Worm (Caenorhabditis elegans) whole organism, young adult: Measurements from ENCODE around the gene W03C9.5.

Source experiments
- B0336.3 ChIP-seq: fragments of 200-800 bp; sonication (Bioruptor generic); IDR thresholded peaks from 2 replicates; pipeline ENCODE4 v1.3.6; 2022; ENCODE audit warnings: missing genetic modification characterization, missing compliant biosample characterization
- C17E4.6 ChIP-seq: fragments of 200-800 bp; sonication (Bioruptor generic); IDR thresholded peaks from 2 replicates; pipeline ENCODE4 v1.3.6; 2022; ENCODE audit warnings: missing genetic modification reagents, missing genetic modification characterization, missing compliant biosample characterization
- D2030.7 ChIP-seq: fragments of 200-800 bp; sonication (Bioruptor generic); IDR thresholded peaks from 2 replicates; pipeline ENCODE4 v1.3.6; 2022; ENCODE audit warnings: missing genetic modification reagents, missing genetic modification characterization, missing compliant biosample characterization
- F57C9.4 ChIP-seq: sonication (generic microtip); optimal IDR thresholded peaks from 2 replicates; lab custom pipeline; 2017; ENCODE audit warnings: mild to moderate bottlenecking, missing genetic modification characterization, missing compliant biosample characterization
- K12H6.12 ChIP-seq: fragments of 200-800 bp; sonication (Bioruptor generic); optimal IDR thresholded peaks from 2 replicates; lab custom pipeline; 2018; ENCODE audit warnings: mild to moderate bottlenecking, missing genetic modification characterization, missing compliant biosample characterization
- T07F8.4 ChIP-seq: sonication (generic microtip); optimal IDR thresholded peaks from 2 replicates; lab custom pipeline; 2016; ENCODE audit warnings: mild to moderate bottlenecking, missing genetic modification characterization, moderate library complexity, missing compliant biosample characterization
- ama-1 ChIP-seq, 3 experiments: fragments of 150-350 bp in 1 of 3; sonication (generic microtip) in 2 of 3; optimal IDR thresholded peaks; 2 replicates each; lab custom pipeline; 2014 to 2018; ENCODE audit warnings: missing biosample characterization in 2 of 3, missing genetic modification characterization in 2 of 3, missing genetic modification reagents in 2 of 3
- aptf-3 ChIP-seq: fragments of 200-800 bp; sonication (Bioruptor generic); IDR thresholded peaks from 2 replicates; pipeline ENCODE4 v1.3.6; 2022; ENCODE audit warnings: missing genetic modification characterization, missing compliant biosample characterization
- atf-7 ChIP-seq: sonication (generic microtip); optimal IDR thresholded peaks from 2 replicates; lab custom pipeline; 2017; ENCODE audit warnings: mild to moderate bottlenecking, missing genetic modification characterization, missing compliant biosample characterization
- bed-1 ChIP-seq: fragments of 200-800 bp; sonication (Bioruptor generic); IDR thresholded peaks from 2 replicates; pipeline ENCODE4 v1.3.6; 2022; ENCODE audit warnings: missing genetic modification reagents, missing genetic modification characterization, missing compliant biosample characterization
- bed-2 ChIP-seq: fragments of 200-800 bp; sonication (Bioruptor generic); IDR thresholded peaks from 2 replicates; pipeline ENCODE4 v1.3.6; 2022; ENCODE audit warnings: missing genetic modification reagents, missing genetic modification characterization, missing compliant biosample characterization
- cebp-1 ChIP-seq, 2 experiments: fragments of 200-800 bp in 1 of 2; sonication (Bioruptor generic) in 1 of 2; sonication (generic microtip) in 1 of 2; IDR thresholded peaks in 1 of 2; optimal IDR thresholded peaks in 1 of 2; 2 replicates each; pipeline versions ENCODE4 v1.3.6 to Lab custom; 2017 to 2022; ENCODE audit warnings: missing compliant biosample characterization in 2 of 2, missing genetic modification characterization in 2 of 2, mild to moderate bottlenecking in 1 of 2, missing genetic modification reagents in 1 of 2, moderate library complexity in 1 of 2
- cebp-2 ChIP-seq: fragments of 200-800 bp; sonication (Bioruptor generic); IDR thresholded peaks from 2 replicates; pipeline ENCODE4 v1.3.6; 2022; ENCODE audit warnings: missing genetic modification characterization, missing compliant biosample characterization
- ceh-79 ChIP-seq: sonication (generic microtip); optimal IDR thresholded peaks from 2 replicates; lab custom pipeline; 2017; ENCODE audit warnings: mild to moderate bottlenecking, missing genetic modification characterization, missing compliant biosample characterization
- dpff-1 ChIP-seq: sonication (generic microtip); optimal IDR thresholded peaks from 2 replicates; lab custom pipeline; 2017; ENCODE audit warnings: mild to moderate bottlenecking, missing genetic modification characterization, missing compliant biosample characterization
- egl-18 ChIP-seq: fragments of 200-800 bp; sonication (Bioruptor generic); IDR thresholded peaks from 2 replicates; pipeline ENCODE4 v1.3.6; 2022; ENCODE audit warnings: missing genetic modification reagents, missing genetic modification characterization, missing compliant biosample characterization
- egl-44 ChIP-seq: fragments of 200-800 bp; sonication (Bioruptor generic); IDR thresholded peaks from 2 replicates; pipeline ENCODE4 v1.3.6; 2022; ENCODE audit warnings: missing genetic modification reagents, missing genetic modification characterization, missing compliant biosample characterization
- ets-4 ChIP-seq: fragments of 200-800 bp; sonication (Bioruptor generic); optimal IDR thresholded peaks from 2 replicates; lab custom pipeline; 2018; ENCODE audit warnings: mild to moderate bottlenecking, missing genetic modification characterization, missing compliant biosample characterization
- him-1 ChIP-seq: sonication (generic microtip); optimal IDR thresholded peaks from 2 replicates; lab custom pipeline; 2016; ENCODE audit warnings: missing genotype, missing genetic modification reagents, missing genetic modification characterization, missing compliant biosample characterization
- hlh-26 ChIP-seq: fragments of 200-800 bp; sonication (Bioruptor generic); conservative IDR thresholded peaks from 2 replicates; pipeline ENCODE4 v1.3.6; 2022; ENCODE audit warnings: missing genetic modification reagents, missing genetic modification characterization, missing compliant biosample characterization
- hmg-20 ChIP-seq: fragments of 200-800 bp; sonication (Bioruptor generic); IDR thresholded peaks from 2 replicates; pipeline ENCODE4 v1.3.6; 2022; ENCODE audit warnings: missing genetic modification reagents, missing genetic modification characterization, missing compliant biosample characterization
- hsf-1 ChIP-seq: fragments of 200-800 bp; sonication (Bioruptor generic); IDR thresholded peaks from 2 replicates; pipeline ENCODE4 v1.3.6; 2022; ENCODE audit warnings: missing genetic modification reagents, missing genetic modification characterization, missing compliant biosample characterization
- lag-1 ChIP-seq: fragments of 200-800 bp; sonication (Bioruptor generic); IDR thresholded peaks from 2 replicates; pipeline ENCODE4 v1.3.6; 2022; ENCODE audit warnings: missing genetic modification reagents, missing genetic modification characterization, missing compliant biosample characterization
- let-526 ChIP-seq: fragments of 200-800 bp; sonication (Bioruptor generic); IDR thresholded peaks from 2 replicates; pipeline ENCODE4 v1.3.6; 2022; ENCODE audit warnings: missing genetic modification reagents, missing genetic modification characterization, missing compliant biosample characterization
- let-607 ChIP-seq, 2 experiments: fragments of 200-800 bp in 1 of 2; sonication (Bioruptor generic) in 1 of 2; sonication (generic microtip) in 1 of 2; optimal IDR thresholded peaks; 2 replicates each; lab custom pipeline; 2016 to 2018; ENCODE audit warnings: mild to moderate bottlenecking in 2 of 2, missing compliant biosample characterization in 2 of 2, missing genetic modification characterization in 2 of 2, moderate library complexity in 2 of 2, missing genotype in 1 of 2
- lin-40 ChIP-seq: sonication (generic microtip); optimal IDR thresholded peaks from 2 replicates; lab custom pipeline; 2016; ENCODE audit warnings: missing genetic modification characterization, mild to moderate bottlenecking, missing compliant biosample characterization, missing genotype, missing genetic modification reagents
- lsl-1 ChIP-seq: fragments of 200-800 bp; sonication (Bioruptor generic); optimal IDR thresholded peaks from 2 replicates; lab custom pipeline; 2018; ENCODE audit warnings: mild to moderate bottlenecking, missing genetic modification characterization, moderate library complexity, missing compliant biosample characterization
- mcd-1 ChIP-seq: fragments of 200-800 bp; sonication (Bioruptor generic); IDR thresholded peaks from 2 replicates; pipeline ENCODE4 v1.3.6; 2022; ENCODE audit warnings: missing genetic modification reagents, missing genetic modification characterization, missing compliant biosample characterization
- nhr-80 ChIP-seq: sonication (generic microtip); optimal IDR thresholded peaks from 2 replicates; lab custom pipeline; 2016; ENCODE audit warnings: missing genetic modification characterization, missing compliant biosample characterization
- rcor-1 ChIP-seq: fragments of 200-800 bp; sonication (Bioruptor generic); IDR thresholded peaks from 2 replicates; pipeline ENCODE4 v1.3.6; 2022; ENCODE audit warnings: missing genetic modification reagents, missing genetic modification characterization, missing compliant biosample characterization
- rpc-1 ChIP-seq, 2 experiments: fragments of 150-350 bp in 1 of 2; sonication (generic microtip) in 1 of 2; optimal IDR thresholded peaks; 2 replicates each; lab custom pipeline; 2014 to 2018; ENCODE audit warnings: missing biosample characterization in 1 of 2, missing genetic modification characterization in 1 of 2, missing genetic modification reagents in 1 of 2, missing genotype in 1 of 2
- sdz-38 ChIP-seq: sonication (generic microtip); optimal IDR thresholded peaks from 2 replicates; lab custom pipeline; 2016; ENCODE audit warnings: missing genotype, missing genetic modification characterization, missing compliant biosample characterization
- sea-2 ChIP-seq: fragments of 200-800 bp; sonication (Bioruptor generic); IDR thresholded peaks from 2 replicates; pipeline ENCODE4 v1.3.6; 2022; ENCODE audit warnings: missing genetic modification characterization, missing compliant biosample characterization
- snpc-1.1 ChIP-seq: sonication (generic microtip); optimal IDR thresholded peaks from 2 replicates; lab custom pipeline; 2017; ENCODE audit warnings: missing genetic modification characterization, mild to moderate bottlenecking, missing compliant biosample characterization, antibody characterized with exemption, moderate library complexity, missing genotype, missing genetic modification reagents; ENCODE audit not compliant: insufficient read depth
- snpc-3.4 ChIP-seq: sonication (generic microtip); optimal IDR thresholded peaks from 2 replicates; lab custom pipeline; 2017; ENCODE audit warnings: missing genetic modification characterization, mild to moderate bottlenecking, missing compliant biosample characterization, antibody characterized with exemption, moderate library complexity, missing genotype, missing genetic modification reagents
- snpc-4 ChIP-seq, 5 experiments: fragments of 150-350 bp in 1 of 5; sonication (generic microtip) in 4 of 5; optimal IDR thresholded peaks; 2 replicates each; lab custom pipeline; 2014 to 2018; ENCODE audit warnings: missing genetic modification characterization in 5 of 5, missing biosample characterization in 3 of 5, antibody characterized with exemption in 2 of 5, mild to moderate bottlenecking in 2 of 5, missing compliant biosample characterization in 2 of 5, missing genotype in 2 of 5, moderate library complexity in 2 of 5, missing genetic modification reagents in 1 of 5
- somi-1 ChIP-seq: fragments of 200-800 bp; sonication (Bioruptor generic); optimal IDR thresholded peaks from 2 replicates; lab custom pipeline; 2018; ENCODE audit warnings: mild to moderate bottlenecking, missing genetic modification characterization, missing compliant biosample characterization
- sptf-2 ChIP-seq: fragments of 200-800 bp; sonication (Bioruptor generic); optimal IDR thresholded peaks from 2 replicates; lab custom pipeline; 2018; ENCODE audit warnings: mild to moderate bottlenecking, missing genetic modification characterization, missing compliant biosample characterization
- tbp1 ChIP-seq: fragments of 200-800 bp; sonication (Bioruptor generic); optimal IDR thresholded peaks from 2 replicates; lab custom pipeline; 2018; ENCODE audit warnings: mild to moderate bottlenecking, missing genetic modification characterization, missing compliant biosample characterization
- unc-62 ChIP-seq: fragments of 150-350 bp; optimal IDR thresholded peaks from 2 replicates; lab custom pipeline; 2014; ENCODE audit warnings: missing biosample characterization, missing genetic modification reagents, missing genetic modification characterization
- ztf-18 ChIP-seq: sonication (generic microtip); optimal IDR thresholded peaks from 2 replicates; lab custom pipeline; 2016; ENCODE audit warnings: missing genotype, mild to moderate bottlenecking, missing genetic modification characterization, missing compliant biosample characterization
- ztf-28 ChIP-seq: fragments of 200-800 bp; sonication (Bioruptor generic); IDR thresholded peaks from 2 replicates; pipeline ENCODE4 v1.3.6; 2022; ENCODE audit warnings: missing genetic modification reagents, missing genetic modification characterization, missing compliant biosample characterization
- ztf-3 ChIP-seq: fragments of 200-800 bp; sonication (Bioruptor generic); optimal IDR thresholded peaks from 2 replicates; lab custom pipeline; 2018; ENCODE audit warnings: mild to moderate bottlenecking, missing genetic modification characterization, missing compliant biosample characterization
- ztf-6 ChIP-seq: fragments of 200-800 bp; sonication (Bioruptor generic); IDR thresholded peaks from 2 replicates; pipeline ENCODE4 v1.3.6; 2022; ENCODE audit warnings: missing genetic modification reagents, missing genetic modification characterization, missing compliant biosample characterization

The W03C9.5 gene

ce11 chrII:11974048-11974995 is 7.0 kb upstream of the W03C9.5 start (continued):
- TF ChIP-seq nhr-80 (tag; lab: Kevin White, UChicago): no peak
- TF ChIP-seq sdz-38: no peak
- no peak for TF ChIP-seq hmg-20 (GFP tag; lab: Robert Waterston, UW)
- no peak for TF ChIP-seq rcor-1 (GFP tag; lab: Robert Waterston, UW)
- 0 out of 2 replicates have a peak, but pooled peaks have one; percentile 55 for TF ChIP-seq aptf-3
- no peak for TF ChIP-seq ceh-79 (tag; lab: Kevin White, UChicago)
- TF ChIP-seq ztf-28 (GFP tag; lab: Robert Waterston, UW): 0 out of 2 replicates have a peak, but pooled peaks have one; percentile 36
- TF ChIP-seq rpc-1 (optimal IDR thresholded peaks at IDR 0.05; lab: Kevin White, UChicago): no peak
- no peak for TF ChIP-seq rpc-1 (tag; optimal IDR thresholded peaks at IDR 0.05; lab: Kevin White, UChicago)
- no peak for TF ChIP-seq bed-2 (GFP tag; lab: Robert Waterston, UW)
- peak; percentile 47 for TF ChIP-seq lin-40 (tag; lab: Kevin White, UChicago)
- no peak for TF ChIP-seq hsf-1 (GFP tag; lab: Robert Waterston, UW)
- TF ChIP-seq T07F8.4: no peak
- TF ChIP-seq hlh-26 (GFP tag; lab: Robert Waterston, UW): no peak
- TF ChIP-seq ama-1 (optimal IDR thresholded peaks at IDR 0.05; lab: Kevin White, UChicago): no peak
- no peak for TF ChIP-seq ama-1 (GFP tag; optimal IDR thresholded peaks at IDR 0.05; lab: Kevin White, UChicago)
- no peak for TF ChIP-seq ztf-6 (GFP tag; lab: Robert Waterston, UW)
- no peak for TF ChIP-seq C17E4.6 (GFP tag; lab: Robert Waterston, UW)
- TF ChIP-seq snpc-4 (GFP tag; optimal IDR thresholded peaks at IDR 0.05; lab: Kevin White, UChicago): no peak
- peak in 1 of 4 experiments; percentile 30 for TF ChIP-seq snpc-4 (tag; optimal IDR thresholded peaks at IDR 0.05; lab: Kevin White, UChicago)
- TF ChIP-seq D2030.7: 0 out of 2 replicates have a peak, but pooled peaks have one; percentile 42
- TF ChIP-seq B0336.3: peak; percentile 42
- TF ChIP-seq lsl-1: peak; percentile 89
- TF ChIP-seq egl-18 (GFP tag; lab: Robert Waterston, UW): 0 out of 2 replicates have a peak, but pooled peaks have one; percentile 51
- no peak for TF ChIP-seq let-526
- TF ChIP-seq cebp-2 (GFP tag; lab: Robert Waterston, UW): peak; percentile 85; the same call in 1 of the 2 replicates
- TF ChIP-seq somi-1 (GFP tag; lab: Kevin White, UChicago): no peak
- no peak for TF ChIP-seq sea-2
- TF ChIP-seq let-607 (tag; optimal IDR thresholded peaks at IDR 0.05; lab: Kevin White, UChicago): peak; percentile 22 to 50
- TF ChIP-seq K12H6.12: peak; percentile 32
- TF ChIP-seq dpff-1 (tag; lab: Kevin White, UChicago): peak; percentile 70
- peak; percentile 33 for TF ChIP-seq snpc-3.4 (tag; lab: Kevin White, UChicago)
- no peak for TF ChIP-seq lag-1
- peak; percentile 84 for TF ChIP-seq atf-7
- TF ChIP-seq ztf-3: no peak
- no peak for TF ChIP-seq ztf-18
- no peak for TF ChIP-seq cebp-1 (GFP tag; IDR thresholded peaks at IDR 0.05; lab: Robert Waterston, UW)
- TF ChIP-seq cebp-1 (tag; optimal IDR thresholded peaks at IDR 0.05; lab: Kevin White, UChicago): peak; percentile 74
- no peak for TF ChIP-seq sptf-2 (GFP tag; lab: Kevin White, UChicago)
- no peak for TF ChIP-seq bed-1 (GFP tag; lab: Robert Waterston, UW)
- no peak for TF ChIP-seq ets-4 (GFP tag; lab: Kevin White, UChicago)
- TF ChIP-seq unc-62 (GFP tag; lab: Kevin White, UChicago): no peak
- no peak for TF ChIP-seq him-1 (tag; lab: Kevin White, UChicago)
- TF ChIP-seq egl-44: no peak
- TF ChIP-seq mcd-1 (GFP tag; lab: Robert Waterston, UW): 0 out of 2 replicates have a peak, but pooled peaks have one; percentile 24
- TF ChIP-seq F57C9.4 (tag; lab: Kevin White, UChicago): no peak
- no peak for TF ChIP-seq snpc-1.1 (tag; lab: Kevin White, UChicago)
- no peak for TF ChIP-seq tbp1 (GFP tag; lab: Kevin White, UChicago)
